Fruit fly (Drosophila melanogaster) whole organism, embryonic: ENCODE measurements around the gene TTLL1A.
A peak's percentile ranks its signal among the peaks of the same experiment; 100 is the strongest.

Source experiments
- B-H1 ChIP-seq: fragments of 200-800 bp; sonication (Bioruptor generic); IDR thresholded peaks from 3 replicates; pipeline ENCODE4 v1.3.6; 2022; ENCODE audit warnings: missing biosample characterization, missing genetic modification characterization
- Bgb ChIP-seq: fragments of 200-800 bp; sonication (Bioruptor generic); IDR thresholded peaks from 2 replicates; pipeline ENCODE4 v1.3.6; 2022; ENCODE audit warnings: missing biosample characterization, missing genetic modification characterization; ENCODE audit not compliant: partially characterized antibody
- CG1024 ChIP-seq: fragments of 200-800 bp; sonication (Bioruptor generic); IDR thresholded peaks from 2 replicates; pipeline ENCODE4 v1.3.6; 2022; ENCODE audit warnings: missing biosample characterization, missing genetic modification characterization
- CG10267 ChIP-seq: fragments of 200-800 bp; sonication (Bioruptor generic); optimal IDR thresholded peaks from 2 replicates; lab custom pipeline; 2018; ENCODE audit warnings: missing biosample characterization, mild to moderate bottlenecking, missing genetic modification characterization, moderate library complexity
- CG10654 ChIP-seq: fragments of 200-800 bp; sonication (Bioruptor generic); optimal IDR thresholded peaks from 2 replicates; lab custom pipeline; 2016; ENCODE audit warnings: missing biosample characterization, missing genetic modification characterization
- CG12219 ChIP-seq: fragments of 200-800 bp; sonication (Bioruptor generic); optimal IDR thresholded peaks from 3 replicates; lab custom pipeline; 2018; ENCODE audit warnings: missing biosample characterization, mild to moderate bottlenecking, missing genetic modification characterization
- CG1603 ChIP-seq: fragments of 200-800 bp; sonication (Bioruptor generic); optimal IDR thresholded peaks from 2 replicates; lab custom pipeline; 2019; ENCODE audit warnings: missing biosample characterization, mild to moderate bottlenecking, missing genetic modification characterization, moderate library complexity
- CG17186 ChIP-seq: fragments of 200-800 bp; sonication (Bioruptor generic); optimal IDR thresholded peaks from 3 replicates; lab custom pipeline; 2017; ENCODE audit warnings: missing biosample characterization, missing genetic modification reagents, missing genetic modification characterization
- CG17802 ChIP-seq: fragments of 200-800 bp; sonication (Bioruptor generic); optimal IDR thresholded peaks from 2 replicates; lab custom pipeline; 2018; ENCODE audit warnings: missing biosample characterization, mild to moderate bottlenecking, missing genetic modification characterization, moderate library complexity
- CG17829 ChIP-seq: fragments of 200-800 bp; optimal IDR thresholded peaks from 2 replicates; lab custom pipeline; 2019; ENCODE audit warnings: missing biosample characterization, mild to moderate bottlenecking, missing genetic modification characterization, moderate library complexity
- CG2712 ChIP-seq: fragments of 200-800 bp; optimal IDR thresholded peaks from 3 replicates; lab custom pipeline; 2019; ENCODE audit warnings: missing biosample characterization, mild to moderate bottlenecking, missing genetic modification characterization, moderate library complexity
- CG30403 ChIP-seq: fragments of 200-800 bp; sonication (Bioruptor generic); optimal IDR thresholded peaks from 3 replicates; lab custom pipeline; 2016; ENCODE audit warnings: missing biosample characterization, missing genetic modification characterization
- CG30431 ChIP-seq: fragments of 200-800 bp; sonication (Bioruptor generic); optimal IDR thresholded peaks from 2 replicates; lab custom pipeline; 2017; ENCODE audit warnings: missing biosample characterization, missing genetic modification characterization
- CG3847 ChIP-seq: fragments of 200-800 bp; sonication (Bioruptor generic); IDR thresholded peaks from 2 replicates; pipeline ENCODE4 v1.3.6; 2022; ENCODE audit warnings: missing biosample characterization, missing genetic modification characterization
- CG4424 ChIP-seq: fragments of 200-800 bp; sonication (Bioruptor generic); optimal IDR thresholded peaks from 3 replicates; lab custom pipeline; 2016; ENCODE audit warnings: missing biosample characterization, missing genetic modification characterization
- CG4617 ChIP-seq: fragments of 200-800 bp; sonication (Bioruptor generic); optimal IDR thresholded peaks from 3 replicates; lab custom pipeline; 2016; ENCODE audit warnings: missing biosample characterization, missing genetic modification characterization, borderline replicate concordance
- CG6654 ChIP-seq: fragments of 200-800 bp; sonication (Bioruptor generic); optimal IDR thresholded peaks from 2 replicates; lab custom pipeline; 2017; ENCODE audit warnings: missing biosample characterization, mild to moderate bottlenecking, missing genetic modification characterization
- CG6791 ChIP-seq: fragments of 200-800 bp; sonication (Bioruptor generic); IDR thresholded peaks from 3 replicates; pipeline ENCODE4 v1.3.6; 2022; ENCODE audit warnings: missing biosample characterization, missing genetic modification characterization; ENCODE audit not compliant: partially characterized antibody
- CG7745 ChIP-seq: fragments of 200-800 bp; sonication (Bioruptor generic); optimal IDR thresholded peaks from 2 replicates; lab custom pipeline; 2018; ENCODE audit warnings: missing biosample characterization, mild to moderate bottlenecking, missing genetic modification characterization, moderate library complexity
- CG9797 ChIP-seq: fragments of 200-800 bp; sonication (Bioruptor generic); optimal IDR thresholded peaks from 3 replicates; lab custom pipeline; 2018; ENCODE audit warnings: missing biosample characterization, mild to moderate bottlenecking, missing genetic modification characterization
- Dad ChIP-seq: fragments of 200-800 bp; sonication (Bioruptor generic); optimal IDR thresholded peaks from 3 replicates; lab custom pipeline; 2016; ENCODE audit warnings: missing biosample characterization, missing genetic modification characterization
- Dref ChIP-seq: fragments of 200-800 bp; sonication (Bioruptor generic); IDR thresholded peaks from 2 replicates; pipeline ENCODE4 v1.3.6; 2022; ENCODE audit warnings: missing biosample characterization, missing genetic modification characterization
- Fer1 ChIP-seq: fragments of 200-800 bp; sonication (Bioruptor generic); optimal IDR thresholded peaks from 2 replicates; lab custom pipeline; 2017; ENCODE audit warnings: missing biosample characterization, mild to moderate bottlenecking, missing genetic modification characterization
- HLH4C ChIP-seq: fragments of 200-800 bp; sonication (Bioruptor generic); IDR thresholded peaks from 3 replicates; pipeline ENCODE4 v1.3.6; 2022; ENCODE audit warnings: missing biosample characterization, missing genetic modification characterization; ENCODE audit not compliant: partially characterized antibody
- HmgZ ChIP-seq: fragments of 200-800 bp; sonication (Bioruptor generic); optimal IDR thresholded peaks from 2 replicates; lab custom pipeline; 2018; ENCODE audit warnings: missing biosample characterization, mild to moderate bottlenecking, missing genetic modification characterization
- Hmx ChIP-seq: fragments of 200-800 bp; sonication (Bioruptor generic); optimal IDR thresholded peaks from 2 replicates; lab custom pipeline; 2016; ENCODE audit warnings: missing biosample characterization, missing genetic modification characterization
- Hr78 ChIP-seq, 2 experiments: fragments of 200-800 bp in 1 of 2; fragments of >200 bp in 1 of 2; sonication (Bioruptor generic) in 1 of 2; optimal IDR thresholded peaks; 2 replicates each; lab custom pipeline; 2017 to 2019; ENCODE audit warnings: missing biosample characterization in 2 of 2, missing genetic modification characterization in 2 of 2, mild to moderate bottlenecking in 1 of 2, moderate library complexity in 1 of 2
- MBD-R2 ChIP-seq: fragments of 200-800 bp; sonication (Bioruptor generic); IDR thresholded peaks from 2 replicates; pipeline ENCODE4 v1.3.6; 2022; ENCODE audit warnings: missing biosample characterization, missing genetic modification characterization
- Myb ChIP-seq: fragments of 200-800 bp; sonication (Bioruptor generic); optimal IDR thresholded peaks from 2 replicates; lab custom pipeline; 2016; ENCODE audit warnings: missing biosample characterization, missing genetic modification characterization
- Scr ChIP-seq: fragments of 200-800 bp; sonication (Bioruptor generic); IDR thresholded peaks from 2 replicates; pipeline ENCODE4 v1.3.6; 2022; ENCODE audit warnings: missing biosample characterization, missing genetic modification characterization; ENCODE audit not compliant: partially characterized antibody
- Sin3A ChIP-seq: fragments of >200 bp; optimal IDR thresholded peaks from 2 replicates; lab custom pipeline; 2018
- Sry-δ ChIP-seq: fragments of 200-800 bp; sonication (Bioruptor generic); optimal IDR thresholded peaks from 2 replicates; lab custom pipeline; 2016; ENCODE audit warnings: missing biosample characterization, missing genetic modification characterization
- YL-1 ChIP-seq: fragments of 200-800 bp; sonication (Bioruptor generic); optimal IDR thresholded peaks from 3 replicates; lab custom pipeline; 2017; ENCODE audit warnings: missing biosample characterization, mild to moderate bottlenecking, missing genetic modification characterization
- amos ChIP-seq: fragments of 200-800 bp; sonication (Bioruptor generic); IDR thresholded peaks from 2 replicates; pipeline ENCODE4 v1.3.6; 2022; ENCODE audit warnings: missing biosample characterization, missing genetic modification characterization; ENCODE audit not compliant: partially characterized antibody
- bowl ChIP-seq: fragments of 200-800 bp; sonication (Bioruptor generic); IDR thresholded peaks from 2 replicates; pipeline ENCODE4 v1.3.6; 2022; ENCODE audit warnings: missing biosample characterization, missing genetic modification characterization
- chif ChIP-seq, 2 experiments: fragments of 200-800 bp; sonication (Bioruptor generic); optimal IDR thresholded peaks; 3 replicates each; lab custom pipeline; 2016; ENCODE audit warnings: missing biosample characterization in 2 of 2, missing genetic modification characterization in 2 of 2
- chinmo ChIP-seq: fragments of 200-800 bp; sonication (Bioruptor generic); IDR thresholded peaks from 4 replicates; pipeline ENCODE4 v1.3.6; 2022; ENCODE audit warnings: missing biosample characterization, missing genetic modification characterization; ENCODE audit not compliant: partially characterized antibody
- corto ChIP-seq: fragments of 200-800 bp; sonication (Bioruptor generic); optimal IDR thresholded peaks from 2 replicates; lab custom pipeline; 2016; ENCODE audit warnings: missing biosample characterization, mild to moderate bottlenecking, missing genetic modification characterization, moderate library complexity
- gfzf ChIP-seq: fragments of 200-800 bp; sonication (Bioruptor generic); optimal IDR thresholded peaks from 2 replicates; lab custom pipeline; 2016; ENCODE audit warnings: missing biosample characterization, mild to moderate bottlenecking, missing genetic modification characterization, moderate library complexity
- h ChIP-seq: fragments of >200 bp; optimal IDR thresholded peaks from 2 replicates; lab custom pipeline; 2017
- knrl ChIP-seq: fragments of 200-800 bp; sonication (Bioruptor generic); IDR thresholded peaks from 3 replicates; pipeline ENCODE4 v1.3.6; 2022; ENCODE audit warnings: missing biosample characterization, missing genetic modification characterization; ENCODE audit not compliant: partially characterized antibody
- oc ChIP-seq: fragments of 200-800 bp; sonication (Bioruptor generic); optimal IDR thresholded peaks from 2 replicates; lab custom pipeline; 2018; ENCODE audit warnings: missing biosample characterization, mild to moderate bottlenecking, missing genetic modification characterization, moderate library complexity
- phol ChIP-seq: fragments of 200-800 bp; sonication (Bioruptor generic); optimal IDR thresholded peaks from 3 replicates; lab custom pipeline; 2018; ENCODE audit warnings: missing biosample characterization, mild to moderate bottlenecking, missing genetic modification characterization, moderate library complexity
- pita ChIP-seq: fragments of 200-800 bp; sonication (Bioruptor generic); optimal IDR thresholded peaks from 2 replicates; lab custom pipeline; 2017; ENCODE audit warnings: missing biosample characterization, mild to moderate bottlenecking, missing genetic modification characterization
- pum ChIP-seq: fragments of 200-800 bp; sonication (Bioruptor generic); optimal IDR thresholded peaks from 2 replicates; lab custom pipeline; 2016; ENCODE audit warnings: missing biosample characterization, missing genetic modification characterization
- tup ChIP-seq: fragments of 200-800 bp; sonication (Bioruptor generic); optimal IDR thresholded peaks from 2 replicates; lab custom pipeline; 2016; ENCODE audit warnings: missing biosample characterization, mild to moderate bottlenecking, missing genetic modification characterization, moderate library complexity
- yki ChIP-seq: fragments of >200 bp; optimal IDR thresholded peaks from 3 replicates; lab custom pipeline; 2018

Gene TTLL1A

dm6 chrX:17202498-17203162 lies at the start of gene TTLL1A, which contains the start of gene CG5070:
TSS of gene TTLL1A (minus strand) at chrX:17202598.
TSS of gene CG5070 (plus strand) at chrX:17203112.
- no peak for TF ChIP-seq Sin3A
- no peak for TF ChIP-seq chif (GFP tag; optimal IDR thresholded peaks at IDR 0.05; lab: Kevin White, UChicago)
- TF ChIP-seq CG12219 (GFP tag; lab: Kevin White, UChicago): no peak
- TF ChIP-seq chinmo (GFP tag; lab: Robert Waterston, UW): no peak
- TF ChIP-seq CG10654 (GFP tag; lab: Kevin White, UChicago): no peak
- TF ChIP-seq, all 482 proteins: peak for 0

DNA sequence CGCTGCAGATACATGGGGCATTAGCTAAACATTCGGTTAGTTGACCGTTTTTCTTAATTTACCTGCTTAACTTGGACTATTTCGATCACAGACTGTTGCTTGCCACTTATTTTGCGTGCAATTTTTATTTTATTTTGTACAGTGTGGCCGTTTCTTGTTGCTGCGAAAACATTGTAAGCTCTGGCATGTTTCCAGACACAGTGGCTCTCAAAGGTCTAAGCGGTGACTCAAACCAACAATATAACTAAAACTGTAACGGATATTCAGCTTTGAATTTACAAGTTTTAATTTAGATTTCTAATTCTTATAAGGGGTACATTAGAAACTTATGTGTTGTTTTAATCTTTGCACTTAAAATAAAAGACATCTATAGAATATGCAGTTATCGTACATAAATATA lies 46.9 kb upstream of the TTLL1A start, which contains the start of gene CG8675:
TSS of gene CG8675 (minus strand) at position 177 of the 400 bp plus-strand sequence.
- TF ChIP-seq bowl (GFP tag; lab: Robert Waterston, UW) (no peak), MBD-R2 (GFP tag; lab: Robert Waterston, UW) (peak; percentile 73), CG30431 (no peak), Sry-δ (GFP tag; lab: Kevin White, UChicago) (peak; percentile 14), CG2712 (peak; percentile 16), Fer1 (GFP tag; lab: Kevin White, UChicago) (no peak), CG1024 (GFP tag; lab: Robert Waterston, UW) (no peak), pum (GFP tag; lab: Kevin White, UChicago) (no peak), tup (GFP tag; lab: Kevin White, UChicago) (no peak), amos (GFP tag; lab: Robert Waterston, UW) (peak; percentile 21; the same call in 1 of the 2 replicates), CG6791 (GFP tag; lab: Robert Waterston, UW) (0 out of 3 replicates have a peak, but pooled peaks have one; percentile 41), CG9797 (GFP tag; lab: Kevin White, UChicago) (peak; percentile 56), CG7745 (no peak), CG10267 (tag; lab: Kevin White, UChicago) (peak; percentile 7), Scr (GFP tag; lab: Robert Waterston, UW) (0 out of 2 replicates have a peak, but pooled peaks have one; percentile 27), Dref (GFP tag; lab: Robert Waterston, UW) (peak; percentile 43; the same call in 1 of the 2 replicates), CG4424 (GFP tag; lab: Kevin White, UChicago) (no peak), Dad (no peak), YL-1 (peak; percentile 49), CG6654 (GFP tag; lab: Kevin White, UChicago) (peak; percentile 99), CG4617 (GFP tag; lab: Kevin White, UChicago) (peak; percentile 65), CG17829 (tag; lab: Kevin White, UChicago) (peak; percentile 13), CG17802 (tag; lab: Kevin White, UChicago) (no peak), knrl (GFP tag; lab: Robert Waterston, UW) (peak; percentile 46; the same call in 2 of the 3 replicates), gfzf (peak; percentile 92), HmgZ (peak; percentile 40), Myb (GFP tag; lab: Kevin White, UChicago) (peak; percentile 99), Hr78 (GFP tag; optimal IDR thresholded peaks at IDR 0.05; lab: Kevin White, UChicago) (no peak), CG30403 (GFP tag; lab: Kevin White, UChicago) (no peak), corto (GFP tag; lab: Kevin White, UChicago) (no peak), CG1603 (tag; lab: Kevin White, UChicago) (peak; percentile 50), pita (GFP tag; lab: Kevin White, UChicago) (peak; percentile 64), CG17186 (GFP tag; lab: Kevin White, UChicago) (peak; percentile 17), phol (tag; lab: Kevin White, UChicago) (peak; percentile 15), Bgb (GFP tag; lab: Robert Waterston, UW) (0 out of 2 replicates have a peak, but pooled peaks have one; percentile 27), B-H1 (GFP tag; lab: Robert Waterston, UW) (no peak), oc (tag; lab: Kevin White, UChicago) (no peak), HLH4C (GFP tag; lab: Robert Waterston, UW) (0 out of 3 replicates have a peak, but pooled peaks have one; percentile 43), h (no peak), CG3847 (0 out of 2 replicates have a peak, but pooled peaks have one; percentile 24), Hmx (GFP tag; lab: Kevin White, UChicago) (no peak), yki (no peak)
